Worm (Caenorhabditis elegans) whole organism, mixed stage, embryonic: Measurements from ENCODE around the gene F22F1.3.

ENCODE experiments used
- M03D4.4 ChIP-seq: sonication (generic microtip); optimal IDR thresholded peaks from 2 replicates; lab custom pipeline; 2017; ENCODE audit warnings: mild to moderate bottlenecking, missing genetic modification characterization, missing compliant biosample characterization
- bed-3 ChIP-seq: fragments of 200-800 bp; sonication (Bioruptor generic); optimal IDR thresholded peaks from 3 replicates; lab custom pipeline; 2018; ENCODE audit warnings: mild to moderate bottlenecking, missing genetic modification characterization, moderate library complexity, missing compliant biosample characterization
- blmp-1 ChIP-seq: fragments of 150-350 bp; optimal IDR thresholded peaks from 2 replicates; lab custom pipeline; 2014; ENCODE audit warnings: missing biosample characterization, missing genetic modification characterization
- ceh-39 ChIP-seq: fragments of 150-350 bp; optimal IDR thresholded peaks from 2 replicates; lab custom pipeline; 2014; ENCODE audit warnings: missing biosample characterization, missing genetic modification characterization
- ceh-43 ChIP-seq: fragments of 200-800 bp; sonication (Bioruptor generic); optimal IDR thresholded peaks from 2 replicates; lab custom pipeline; 2018; ENCODE audit warnings: mild to moderate bottlenecking, missing genetic modification characterization, moderate library complexity, missing compliant biosample characterization
- ceh-83 ChIP-seq: fragments of 200-800 bp; sonication (Bioruptor generic); optimal IDR thresholded peaks from 2 replicates; lab custom pipeline; 2018; ENCODE audit warnings: mild to moderate bottlenecking, missing genetic modification characterization, missing compliant biosample characterization
- ces-1 ChIP-seq: fragments of 150-350 bp; optimal IDR thresholded peaks from 2 replicates; lab custom pipeline; 2014; ENCODE audit warnings: missing biosample characterization, missing genetic modification reagents, missing genetic modification characterization
- cnd-1 ChIP-seq: fragments of 200-800 bp; sonication (Bioruptor generic); optimal IDR thresholded peaks from 2 replicates; lab custom pipeline; 2018; ENCODE audit warnings: mild to moderate bottlenecking, missing genetic modification characterization, missing compliant biosample characterization
- drap-1 ChIP-seq: fragments of 200-800 bp; sonication (Bioruptor generic); optimal IDR thresholded peaks from 3 replicates; lab custom pipeline; 2018; ENCODE audit warnings: mild to moderate bottlenecking, missing genetic modification characterization, missing compliant biosample characterization
- elt-1 ChIP-seq: sonication (generic microtip); optimal IDR thresholded peaks from 2 replicates; lab custom pipeline; 2017; ENCODE audit warnings: missing genetic modification characterization, mild to moderate bottlenecking, missing compliant biosample characterization, antibody characterized with exemption, moderate library complexity, borderline replicate concordance; ENCODE audit not compliant: insufficient read depth
- elt-3 ChIP-seq: fragments of 150-350 bp; optimal IDR thresholded peaks from 2 replicates; lab custom pipeline; 2014; ENCODE audit warnings: missing biosample characterization, missing genetic modification characterization
- flh-1 ChIP-seq: fragments of 200-800 bp; sonication (Bioruptor generic); optimal IDR thresholded peaks from 2 replicates; lab custom pipeline; 2018; ENCODE audit warnings: mild to moderate bottlenecking, missing genetic modification characterization, moderate library complexity, missing compliant biosample characterization
- ham-2 ChIP-seq: fragments of 200-800 bp; sonication (Bioruptor generic); optimal IDR thresholded peaks from 2 replicates; lab custom pipeline; 2018; ENCODE audit warnings: mild to moderate bottlenecking, missing genetic modification characterization, missing compliant biosample characterization
- hlh-1 ChIP-seq: fragments of 150-350 bp; optimal IDR thresholded peaks from 2 replicates; lab custom pipeline; 2014; ENCODE audit warnings: missing biosample characterization, missing genetic modification reagents, missing genetic modification characterization
- lin-13 ChIP-seq: fragments of 150-350 bp; optimal IDR thresholded peaks from 2 replicates; lab custom pipeline; 2014; ENCODE audit warnings: missing biosample characterization, missing genetic modification characterization
- lin-32 ChIP-seq: fragments of 200-800 bp; sonication (Bioruptor generic); optimal IDR thresholded peaks from 2 replicates; lab custom pipeline; 2018; ENCODE audit warnings: mild to moderate bottlenecking, missing genetic modification characterization, missing compliant biosample characterization
- lsy-2 ChIP-seq: fragments of 150-350 bp; optimal IDR thresholded peaks from 2 replicates; lab custom pipeline; 2014; ENCODE audit warnings: missing biosample characterization, missing genetic modification characterization
- mab-5 ChIP-seq: fragments of 150-350 bp; optimal IDR thresholded peaks from 2 replicates; lab custom pipeline; 2014; ENCODE audit warnings: missing biosample characterization, missing genetic modification characterization
- mep-1 ChIP-seq: fragments of 150-350 bp; optimal IDR thresholded peaks from 2 replicates; lab custom pipeline; 2017; ENCODE audit warnings: missing biosample characterization, missing genetic modification reagents, missing genetic modification characterization, inconsistent platforms
- mls-2 ChIP-seq: sonication (generic microtip); optimal IDR thresholded peaks from 2 replicates; lab custom pipeline; 2016; ENCODE audit warnings: mild to moderate bottlenecking, missing genetic modification characterization, moderate library complexity, missing compliant biosample characterization
- nhr-12 ChIP-seq: fragments of 150-350 bp; optimal IDR thresholded peaks from 2 replicates; lab custom pipeline; 2014; ENCODE audit warnings: missing biosample characterization, missing genetic modification characterization
- nhr-2 ChIP-seq: fragments of 150-350 bp; optimal IDR thresholded peaks from 2 replicates; lab custom pipeline; 2014; ENCODE audit warnings: missing biosample characterization, missing genetic modification characterization
- nhr-237 ChIP-seq: fragments of 150-350 bp; optimal IDR thresholded peaks from 2 replicates; lab custom pipeline; 2014; ENCODE audit warnings: missing biosample characterization, missing genetic modification characterization
- nhr-28 ChIP-seq: fragments of 150-350 bp; optimal IDR thresholded peaks from 2 replicates; lab custom pipeline; 2014; ENCODE audit warnings: missing biosample characterization, missing genetic modification characterization
- nhr-76 ChIP-seq: sonication (generic microtip); optimal IDR thresholded peaks from 2 replicates; lab custom pipeline; 2017; ENCODE audit warnings: missing biosample characterization, missing genetic modification characterization
- pha-4 ChIP-seq: fragments of 150-350 bp; optimal IDR thresholded peaks from 2 replicates; lab custom pipeline; 2018; ENCODE audit warnings: missing biosample characterization, missing genetic modification reagents, missing genetic modification characterization
- sem-2 ChIP-seq: fragments of 200-800 bp; sonication (Bioruptor generic); optimal IDR thresholded peaks from 2 replicates; lab custom pipeline; 2018; ENCODE audit warnings: mild to moderate bottlenecking, missing genetic modification characterization, missing compliant biosample characterization
- snpc-4 ChIP-seq: fragments of 150-350 bp; optimal IDR thresholded peaks from 2 replicates; lab custom pipeline; 2014; ENCODE audit warnings: missing biosample characterization, missing genetic modification characterization
- sptf-1 ChIP-seq: sonication (generic microtip); optimal IDR thresholded peaks from 2 replicates; lab custom pipeline; 2017; ENCODE audit warnings: mild to moderate bottlenecking, missing genetic modification characterization, moderate library complexity, missing compliant biosample characterization
- tbx-8 ChIP-seq: fragments of 200-800 bp; sonication (Bioruptor generic); optimal IDR thresholded peaks from 2 replicates; lab custom pipeline; 2018; ENCODE audit warnings: mild to moderate bottlenecking, missing genetic modification characterization, moderate library complexity, missing compliant biosample characterization
- unc-120 ChIP-seq: sonication (generic microtip); optimal IDR thresholded peaks from 2 replicates; lab custom pipeline; 2017; ENCODE audit warnings: missing genetic modification characterization, missing compliant biosample characterization; ENCODE audit not compliant: poor library complexity, severe bottlenecking
- unc-39 ChIP-seq: fragments of 150-350 bp; optimal IDR thresholded peaks from 2 replicates; lab custom pipeline; 2014; ENCODE audit warnings: missing biosample characterization, missing genetic modification characterization
- unc-62 ChIP-seq: fragments of 150-350 bp; optimal IDR thresholded peaks from 2 replicates; lab custom pipeline; 2014; ENCODE audit warnings: missing biosample characterization, missing genetic modification reagents, missing genetic modification characterization
- zip-8 ChIP-seq: fragments of 150-350 bp; optimal IDR thresholded peaks from 2 replicates; lab custom pipeline; 2014; ENCODE audit warnings: missing biosample characterization, missing genetic modification characterization
- ztf-11 ChIP-seq: fragments of 150-350 bp; optimal IDR thresholded peaks from 2 replicates; lab custom pipeline; 2014; ENCODE audit warnings: missing biosample characterization, missing genetic modification characterization

The F22F1.3 gene

ce11 chrX:8136276-8136891, 26.5 kb downstream of the F22F1.3 start, which contains the start of gene C02B8.6:
C02B8.6 (minus strand) TSS chrX:8136326.
- TF ChIP-seq flh-1 (no peak), M03D4.4 (tag; lab: Kevin White, UChicago) (no peak), mls-2 (tag; lab: Kevin White, UChicago) (no peak), blmp-1 (tag; lab: Kevin White, UChicago) (no peak), zip-8 (no peak), hlh-1 (tag; lab: Kevin White, UChicago) (peak; percentile 64), lin-32 (no peak), mab-5 (tag; lab: Kevin White, UChicago) (no peak), nhr-237 (tag; lab: Kevin White, UChicago) (peak; percentile 19), bed-3 (GFP tag; lab: Kevin White, UChicago) (no peak), lin-13 (tag; lab: Kevin White, UChicago) (no peak), snpc-4 (tag; lab: Kevin White, UChicago) (no peak), ceh-83 (GFP tag; lab: Kevin White, UChicago) (no peak), ceh-39 (peak; percentile 93), mep-1 (tag; lab: Kevin White, UChicago) (peak; percentile 56), nhr-76 (no peak), pha-4 (tag; lab: Kevin White, UChicago) (peak; percentile 80), ham-2 (peak; percentile 1), unc-120 (tag; lab: Kevin White, UChicago) (peak; percentile 10), nhr-12 (tag; lab: Kevin White, UChicago) (no peak), lsy-2 (tag; lab: Kevin White, UChicago) (no peak), unc-62 (GFP tag; lab: Kevin White, UChicago) (peak; percentile 20), nhr-2 (tag; lab: Kevin White, UChicago) (no peak), tbx-8 (GFP tag; lab: Kevin White, UChicago) (no peak), elt-3 (tag; lab: Kevin White, UChicago) (no peak), sem-2 (GFP tag; lab: Kevin White, UChicago) (no peak), ces-1 (GFP tag; lab: Kevin White, UChicago) (no peak), drap-1 (GFP tag; lab: Kevin White, UChicago) (no peak), nhr-28 (tag; lab: Kevin White, UChicago) (no peak), cnd-1 (tag; lab: Kevin White, UChicago) (no peak), ztf-11 (tag; lab: Kevin White, UChicago) (no peak), unc-39 (tag; lab: Kevin White, UChicago) (no peak), ceh-43 (GFP tag; lab: Kevin White, UChicago) (no peak), elt-1 (tag; lab: Kevin White, UChicago) (no peak), sptf-1 (tag; lab: Kevin White, UChicago) (no peak)

ce11 chrX:8129543-8129942, 33.3 kb downstream of the F22F1.3 start, which contains the start of gene frpr-1:
frpr-1 (minus strand) TSS chrX:8129643.
- no peak for TF ChIP-seq flh-1
- no peak for TF ChIP-seq unc-120 (tag; lab: Kevin White, UChicago)
- no peak for TF ChIP-seq ceh-39
- TF ChIP-seq, all 35 proteins: peak for 0

- TF ChIP-seq tbx-8 (GFP tag; lab: Kevin White, UChicago) (no peak), lsy-2 (tag; lab: Kevin White, UChicago) (no peak), mab-5 (tag; lab: Kevin White, UChicago) (no peak), nhr-28 (tag; lab: Kevin White, UChicago) (no peak), nhr-76 (no peak), elt-1 (tag; lab: Kevin White, UChicago) (no peak), flh-1 (no peak), ztf-11 (tag; lab: Kevin White, UChicago) (no peak), cnd-1 (tag; lab: Kevin White, UChicago) (no peak), mls-2 (tag; lab: Kevin White, UChicago) (no peak)
Measured at ce11 chrX:8123194-8123593, 39.7 kb downstream of the F22F1.3 start, which contains the start of gene C02B8.12. C02B8.12 (minus strand) TSS chrX:8123368.
